Worm (Caenorhabditis elegans) whole organism, young adult: ENCODE measurements around the gene snpc-1.1.

ENCODE experiments used
- B0035.1 ChIP-seq: sonication (generic microtip); optimal IDR thresholded peaks from 2 replicates; lab custom pipeline; 2016; ENCODE audit warnings: missing genetic modification characterization, mild to moderate bottlenecking, missing compliant biosample characterization, missing genotype, missing genetic modification reagents
- F10E7.11 ChIP-seq: sonication (generic microtip); optimal IDR thresholded peaks from 2 replicates; lab custom pipeline; 2017; ENCODE audit warnings: mild to moderate bottlenecking, missing genetic modification characterization, moderate library complexity, missing compliant biosample characterization
- F33H1.4 ChIP-seq: fragments of 200-800 bp; sonication (Bioruptor generic); IDR thresholded peaks from 2 replicates; pipeline ENCODE4 v1.3.6; 2022; ENCODE audit warnings: missing genetic modification reagents, missing genetic modification characterization, missing compliant biosample characterization
- F57A8.1 ChIP-seq: fragments of 200-800 bp; sonication (Bioruptor generic); optimal IDR thresholded peaks from 2 replicates; lab custom pipeline; 2018; ENCODE audit warnings: mild to moderate bottlenecking, missing genetic modification characterization, moderate library complexity, missing compliant biosample characterization
- K12H6.12 ChIP-seq: fragments of 200-800 bp; sonication (Bioruptor generic); optimal IDR thresholded peaks from 2 replicates; lab custom pipeline; 2018; ENCODE audit warnings: mild to moderate bottlenecking, missing genetic modification characterization, missing compliant biosample characterization
- T26A5.8 ChIP-seq: sonication (generic microtip); optimal IDR thresholded peaks from 2 replicates; lab custom pipeline; 2016; ENCODE audit warnings: missing genetic modification characterization, missing compliant biosample characterization
- Y56A3A.18 ChIP-seq: fragments of 200-800 bp; sonication (Bioruptor generic); IDR thresholded peaks from 2 replicates; pipeline ENCODE4 v1.3.6; 2022; ENCODE audit warnings: missing genetic modification reagents, missing genetic modification characterization, missing compliant biosample characterization
- Y95B8A.8 ChIP-seq: fragments of 200-800 bp; sonication (Bioruptor generic); IDR thresholded peaks from 2 replicates; pipeline ENCODE4 v1.3.6; 2022; ENCODE audit warnings: missing genetic modification reagents, missing genetic modification characterization, missing compliant biosample characterization
- ZK185.1 ChIP-seq: sonication (generic microtip); optimal IDR thresholded peaks from 2 replicates; lab custom pipeline; 2016; ENCODE audit warnings: mild to moderate bottlenecking, missing genetic modification characterization, missing compliant biosample characterization; ENCODE audit not compliant: poor library complexity, severe bottlenecking
- aptf-3 ChIP-seq: fragments of 200-800 bp; sonication (Bioruptor generic); IDR thresholded peaks from 2 replicates; pipeline ENCODE4 v1.3.6; 2022; ENCODE audit warnings: missing genetic modification characterization, missing compliant biosample characterization
- athp-1 ChIP-seq: sonication (generic microtip); optimal IDR thresholded peaks from 2 replicates; lab custom pipeline; 2017; ENCODE audit warnings: mild to moderate bottlenecking, missing genetic modification characterization, missing compliant biosample characterization
- ceh-100 ChIP-seq: fragments of 200-800 bp; sonication (Bioruptor generic); IDR thresholded peaks from 2 replicates; pipeline ENCODE4 v1.3.6; 2022; ENCODE audit warnings: missing genetic modification reagents, missing genetic modification characterization, missing compliant biosample characterization
- ceh-58 ChIP-seq: fragments of 200-800 bp; sonication (Bioruptor generic); IDR thresholded peaks from 2 replicates; pipeline ENCODE4 v1.3.6; 2022; ENCODE audit warnings: missing genetic modification characterization, missing compliant biosample characterization
- ceh-79 ChIP-seq: sonication (generic microtip); optimal IDR thresholded peaks from 2 replicates; lab custom pipeline; 2017; ENCODE audit warnings: mild to moderate bottlenecking, missing genetic modification characterization, missing compliant biosample characterization
- him-1 ChIP-seq: sonication (generic microtip); optimal IDR thresholded peaks from 2 replicates; lab custom pipeline; 2016; ENCODE audit warnings: missing genotype, missing genetic modification reagents, missing genetic modification characterization, missing compliant biosample characterization
- hlh-26 ChIP-seq: fragments of 200-800 bp; sonication (Bioruptor generic); conservative IDR thresholded peaks from 2 replicates; pipeline ENCODE4 v1.3.6; 2022; ENCODE audit warnings: missing genetic modification reagents, missing genetic modification characterization, missing compliant biosample characterization
- hsf-1 ChIP-seq: fragments of 200-800 bp; sonication (Bioruptor generic); IDR thresholded peaks from 2 replicates; pipeline ENCODE4 v1.3.6; 2022; ENCODE audit warnings: missing genetic modification reagents, missing genetic modification characterization, missing compliant biosample characterization
- let-526 ChIP-seq: fragments of 200-800 bp; sonication (Bioruptor generic); IDR thresholded peaks from 2 replicates; pipeline ENCODE4 v1.3.6; 2022; ENCODE audit warnings: missing genetic modification reagents, missing genetic modification characterization, missing compliant biosample characterization
- let-607 ChIP-seq, 2 experiments: fragments of 200-800 bp in 1 of 2; sonication (Bioruptor generic) in 1 of 2; sonication (generic microtip) in 1 of 2; optimal IDR thresholded peaks; 2 replicates each; lab custom pipeline; 2016 to 2018; ENCODE audit warnings: mild to moderate bottlenecking in 2 of 2, missing compliant biosample characterization in 2 of 2, missing genetic modification characterization in 2 of 2, moderate library complexity in 2 of 2, missing genotype in 1 of 2
- madf-8 ChIP-seq: fragments of 200-800 bp; sonication (Bioruptor generic); conservative IDR thresholded peaks from 2 replicates; pipeline ENCODE4 v1.3.6; 2022; ENCODE audit warnings: missing genetic modification reagents, missing genetic modification characterization, missing compliant biosample characterization
- nhr-179 ChIP-seq: sonication (generic microtip); optimal IDR thresholded peaks from 2 replicates; lab custom pipeline; 2016; ENCODE audit warnings: mild to moderate bottlenecking, missing genetic modification characterization, missing compliant biosample characterization
- nhr-27 ChIP-seq: fragments of 200-800 bp; sonication (Bioruptor generic); optimal IDR thresholded peaks from 2 replicates; lab custom pipeline; 2018; ENCODE audit warnings: mild to moderate bottlenecking, missing genetic modification characterization, moderate library complexity, missing compliant biosample characterization
- nhr-80 ChIP-seq: sonication (generic microtip); optimal IDR thresholded peaks from 2 replicates; lab custom pipeline; 2016; ENCODE audit warnings: missing genetic modification characterization, missing compliant biosample characterization
- repo-1 ChIP-seq: sonication (generic microtip); optimal IDR thresholded peaks from 2 replicates; lab custom pipeline; 2017; ENCODE audit warnings: mild to moderate bottlenecking, missing genetic modification characterization, missing compliant biosample characterization
- unc-130 ChIP-seq: sonication (generic microtip); optimal IDR thresholded peaks from 2 replicates; lab custom pipeline; 2016; ENCODE audit warnings: missing genetic modification reagents, missing genetic modification characterization, missing compliant biosample characterization
- unc-62 ChIP-seq: fragments of 150-350 bp; optimal IDR thresholded peaks from 2 replicates; lab custom pipeline; 2014; ENCODE audit warnings: missing biosample characterization, missing genetic modification reagents, missing genetic modification characterization
- xnd-1 ChIP-seq: sonication (generic microtip); optimal IDR thresholded peaks from 2 replicates; lab custom pipeline; 2016; ENCODE audit warnings: missing genotype, missing genetic modification reagents, missing genetic modification characterization, missing compliant biosample characterization
- zfh-2 ChIP-seq: fragments of 200-800 bp; sonication (Bioruptor generic); conservative IDR thresholded peaks from 2 replicates; pipeline ENCODE4 v1.3.6; 2022; ENCODE audit warnings: missing genetic modification reagents, missing genetic modification characterization, missing compliant biosample characterization
- ztf-26 ChIP-seq: sonication (generic microtip); optimal IDR thresholded peaks from 2 replicates; lab custom pipeline; 2017; ENCODE audit warnings: missing genetic modification characterization, missing compliant biosample characterization

Gene snpc-1.1

DNA sequence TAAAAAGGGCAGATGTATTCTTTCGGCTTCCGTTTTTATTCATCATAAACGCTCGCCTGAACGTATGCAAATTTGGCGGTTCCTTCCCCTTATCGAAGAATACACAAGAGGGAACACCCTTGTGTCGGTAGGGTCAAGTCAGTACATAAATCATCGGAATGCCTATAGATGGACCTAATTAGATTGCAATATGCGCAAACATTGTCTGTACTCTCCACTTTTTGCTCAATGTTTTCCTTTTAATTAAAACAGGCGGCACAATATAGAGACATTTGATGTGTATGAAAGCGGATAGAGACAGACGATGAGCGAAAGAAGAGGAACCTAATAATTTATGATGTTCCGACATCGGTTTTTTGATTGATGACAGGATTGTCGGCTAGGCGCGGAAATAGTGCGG is 33.1 kb upstream of the snpc-1.1 start:
- no peak for TF ChIP-seq let-526 (GFP tag; lab: Robert Waterston, UW)
- no peak for TF ChIP-seq Y56A3A.18
- no peak for TF ChIP-seq let-607 (tag; optimal IDR thresholded peaks at IDR 0.05; lab: Kevin White, UChicago)
- no peak for TF ChIP-seq zfh-2 (GFP tag; lab: Robert Waterston, UW)
- TF ChIP-seq ztf-26 (tag; lab: Kevin White, UChicago): no peak
- TF ChIP-seq ceh-79: no peak
- TF ChIP-seq F10E7.11: no peak
- TF ChIP-seq repo-1 (tag; lab: Kevin White, UChicago): no peak
- no peak for TF ChIP-seq nhr-179 (tag; lab: Kevin White, UChicago)
- TF ChIP-seq hsf-1: no peak

DNA sequence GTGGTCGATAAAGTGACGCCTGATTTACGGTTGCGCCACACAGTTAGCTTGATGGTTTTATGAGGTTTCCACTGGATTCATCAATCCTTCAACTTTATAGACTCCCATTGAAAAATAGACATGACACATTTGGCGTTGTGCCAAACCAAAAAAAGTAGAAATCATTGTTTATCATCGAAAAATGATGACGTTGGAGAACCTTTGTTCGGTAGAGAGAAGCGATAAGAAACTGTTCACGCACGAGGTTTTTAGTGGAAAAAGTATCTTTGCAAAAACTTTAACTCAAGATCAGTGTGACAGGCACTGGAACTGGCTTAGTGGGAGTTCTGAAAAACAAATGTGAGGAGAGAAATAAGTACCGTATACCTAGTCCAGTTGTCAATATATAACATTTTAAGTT is 32.5 kb upstream of the snpc-1.1 start:
- no peak for TF ChIP-seq B0035.1 (tag; lab: Kevin White, UChicago)
- TF ChIP-seq nhr-80 (tag; lab: Kevin White, UChicago): peak; percentile 34

DNA sequence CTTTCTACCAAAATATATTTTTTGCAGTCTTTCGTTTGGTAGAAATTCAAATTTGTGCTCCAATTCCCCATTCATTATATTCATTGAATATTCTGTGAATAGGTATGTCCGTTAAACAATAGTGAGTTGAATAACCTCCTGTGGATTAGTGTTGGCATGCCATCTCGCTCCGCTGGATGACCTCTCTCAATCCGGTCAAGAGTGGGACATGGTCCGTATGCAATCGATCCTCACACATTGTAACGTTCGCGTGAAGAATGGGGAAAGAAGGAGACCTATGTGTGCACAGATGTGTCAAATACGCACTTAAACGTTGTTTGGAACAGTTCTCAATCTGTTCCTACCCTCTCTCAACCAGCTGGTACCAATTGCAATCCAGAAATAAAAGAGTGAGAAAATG is 32.1 kb upstream of the snpc-1.1 start:
- TF ChIP-seq unc-62 (GFP tag; lab: Kevin White, UChicago) (no peak), ceh-100 (GFP tag; lab: Robert Waterston, UW) (no peak), F57A8.1 (GFP tag; lab: Kevin White, UChicago) (no peak), Y95B8A.8 (GFP tag; lab: Robert Waterston, UW) (no peak), hlh-26 (GFP tag; lab: Robert Waterston, UW) (no peak), aptf-3 (no peak), him-1 (tag; lab: Kevin White, UChicago) (no peak), B0035.1 (tag; lab: Kevin White, UChicago) (no peak), xnd-1 (tag; lab: Kevin White, UChicago) (no peak), ceh-58 (GFP tag; lab: Robert Waterston, UW) (no peak), madf-8 (GFP tag; lab: Robert Waterston, UW) (no peak), ZK185.1 (no peak), F33H1.4 (no peak)

DNA sequence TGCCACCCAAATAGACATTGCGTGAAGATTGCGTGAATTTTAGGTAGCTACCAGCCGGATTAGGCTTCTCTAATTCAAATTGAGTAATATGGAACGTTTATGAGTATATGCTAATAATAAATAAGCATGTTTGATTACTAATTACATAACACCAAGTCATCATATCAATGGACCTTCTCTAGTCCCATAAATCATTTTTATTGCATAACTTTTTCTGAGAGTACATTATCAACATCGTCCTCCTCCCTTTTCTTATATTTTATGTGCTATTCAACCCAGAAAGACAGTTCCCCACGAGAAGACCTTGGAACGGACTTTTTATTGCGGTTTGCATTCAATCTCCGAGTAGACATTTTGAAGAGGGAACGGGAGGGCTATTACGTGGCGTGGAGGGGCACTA is 31.2 kb upstream of the snpc-1.1 start:
- no peak for TF ChIP-seq athp-1 (tag; lab: Kevin White, UChicago)
- 0 out of 2 replicates have a peak, but pooled peaks have one; percentile 19 for TF ChIP-seq Y56A3A.18

DNA sequence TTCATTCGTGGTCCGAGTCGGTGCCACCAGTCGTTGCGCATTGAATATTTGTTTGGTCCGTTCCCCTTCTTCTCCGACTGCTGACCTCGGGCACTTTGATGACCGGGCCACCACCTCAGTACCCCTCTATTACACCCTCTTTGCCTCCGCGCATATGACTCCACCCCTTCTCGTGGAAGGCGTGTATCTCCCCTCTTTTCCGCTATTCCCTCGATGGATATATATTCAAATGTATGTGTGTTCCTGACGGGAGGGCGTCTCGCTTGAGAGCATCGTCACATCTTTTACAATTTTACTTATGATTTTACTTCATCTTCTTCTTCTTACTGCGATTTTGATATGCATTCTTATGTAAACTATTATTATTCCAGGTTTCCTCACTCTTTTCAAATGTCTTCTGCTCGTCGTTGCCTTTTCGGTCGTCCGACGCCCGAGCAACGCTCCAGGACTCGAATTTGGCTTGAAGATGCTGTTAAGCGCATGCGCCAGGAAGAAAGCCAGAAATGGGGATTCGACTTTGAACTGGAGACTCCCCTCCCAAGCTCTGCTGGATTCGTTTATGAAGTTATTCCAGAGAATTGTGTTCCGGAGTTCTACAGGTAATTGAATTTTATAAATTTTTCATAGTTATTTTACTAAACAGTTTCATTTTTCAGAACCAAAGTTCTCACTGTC is 29.9 kb upstream of the snpc-1.1 start, which contains the start of gene cki-1:
Gene cki-1, plus strand, starts transcription at position 372 of the 675 bp plus-strand sequence.
- TF ChIP-seq him-1 (tag; lab: Kevin White, UChicago): no peak
- no peak for TF ChIP-seq unc-130 (GFP tag; lab: Kevin White, UChicago)
- TF ChIP-seq zfh-2 (GFP tag; lab: Robert Waterston, UW): peak; percentile 42; the same call in 1 of the 2 replicates
- no peak for TF ChIP-seq K12H6.12 (tag; lab: Kevin White, UChicago)
- no peak for TF ChIP-seq nhr-27
- TF ChIP-seq T26A5.8 (tag; lab: Kevin White, UChicago): no peak
